Worm (Caenorhabditis elegans) whole organism, L1 larva: Measurements from ENCODE around the gene ugt-66.

Experiments
- aha-1 ChIP-seq: fragments of 150-350 bp; optimal IDR thresholded peaks from 2 replicates; lab custom pipeline; 2014; ENCODE audit warnings: missing biosample characterization, missing genetic modification characterization
- aly-2 ChIP-seq: fragments of 150-350 bp; optimal IDR thresholded peaks from 2 replicates; lab custom pipeline; 2014; ENCODE audit warnings: missing biosample characterization, missing genetic modification characterization
- dpl-1 ChIP-seq, 3 experiments: fragments of 150-350 bp in 2 of 3; sonication (generic microtip) in 1 of 3; optimal IDR thresholded peaks; 2 replicates each; lab custom pipeline; 2014 to 2017; ENCODE audit warnings: missing biosample characterization in 3 of 3, missing genetic modification characterization in 3 of 3, missing genetic modification reagents in 3 of 3
- fkh-10 ChIP-seq: sonication (generic microtip); optimal IDR thresholded peaks from 2 replicates; lab custom pipeline; 2017; ENCODE audit warnings: missing biosample characterization, missing genetic modification reagents, missing genetic modification characterization
- lin-13 ChIP-seq: fragments of 150-350 bp; optimal IDR thresholded peaks from 2 replicates; lab custom pipeline; 2014; ENCODE audit warnings: missing biosample characterization, missing genetic modification reagents, missing genetic modification characterization
- lin-35 ChIP-seq, 2 experiments: fragments of 150-350 bp; optimal IDR thresholded peaks; 2 replicates each; lab custom pipeline; 2014; ENCODE audit warnings: missing biosample characterization in 2 of 2, missing genetic modification characterization in 2 of 2, missing genetic modification reagents in 2 of 2
- lin-39 ChIP-seq: fragments of 150-350 bp; optimal IDR thresholded peaks from 2 replicates; lab custom pipeline; 2014; ENCODE audit warnings: missing biosample characterization, missing genetic modification reagents, missing genetic modification characterization
- mep-1 ChIP-seq: fragments of 150-350 bp; optimal IDR thresholded peaks from 2 replicates; lab custom pipeline; 2014; ENCODE audit warnings: missing biosample characterization, missing genetic modification characterization
- skn-1 ChIP-seq: fragments of 150-350 bp; optimal IDR thresholded peaks from 2 replicates; lab custom pipeline; 2014; ENCODE audit warnings: missing biosample characterization, missing genetic modification characterization
- snu-23 ChIP-seq: sonication (generic microtip); optimal IDR thresholded peaks from 2 replicates; lab custom pipeline; 2016; ENCODE audit warnings: missing genetic modification characterization, missing compliant biosample characterization
- unc-30 ChIP-seq: sonication (generic microtip); optimal IDR thresholded peaks from 2 replicates; lab custom pipeline; 2017; ENCODE audit warnings: missing biosample characterization, missing genetic modification characterization

ce11 chrIII:6148684-6149083 is 45.7 kb downstream of the ugt-66 start:
- TF ChIP-seq snu-23 (GFP tag; lab: Kevin White, UChicago) (no peak), lin-13 (no peak), aha-1 (no peak), mep-1 (tag; lab: Kevin White, UChicago) (no peak), lin-35 (GFP tag; optimal IDR thresholded peaks at IDR 0.05; lab: Kevin White, UChicago) (no peak), skn-1 (tag; lab: Kevin White, UChicago) (no peak), unc-30 (tag; lab: Kevin White, UChicago) (no peak), aly-2 (no peak), dpl-1 (GFP tag; optimal IDR thresholded peaks at IDR 0.05; lab: Kevin White, UChicago) (no peak), lin-39 (tag; lab: Kevin White, UChicago) (no peak), fkh-10 (no peak)
